Fruit fly (Drosophila melanogaster) Kc167 (cell line): ENCODE data around the gene Dbp73D.

Experiments
- Myc ChIP-seq: fragments of >200 bp; optimal IDR thresholded peaks from 2 replicates; lab custom pipeline; 2017; ENCODE audit warnings: missing external identifiers
- insv ChIP-seq: fragments of >200 bp; optimal IDR thresholded peaks from 3 replicates; lab custom pipeline; 2018; ENCODE audit warnings: missing external identifiers
- psq ChIP-seq: fragments of >200 bp; optimal IDR thresholded peaks from 2 replicates; lab custom pipeline; 2017; ENCODE audit warnings: missing external identifiers

- TF ChIP-seq Myc (lab: Kevin White, UChicago) = no peak
- no peak for TF ChIP-seq psq
- TF ChIP-seq insv (lab: Kevin White, UChicago) = no peak
These were observed 2.6 kb upstream of the Dbp73D start, which contains the start of gene CG9701 for dm6 chr3L:16733246-16733645.
